Fruit fly (Drosophila melanogaster): ENCODE measurements around the gene Cpr65Ay.

Cpr65Ay gene

DNA sequence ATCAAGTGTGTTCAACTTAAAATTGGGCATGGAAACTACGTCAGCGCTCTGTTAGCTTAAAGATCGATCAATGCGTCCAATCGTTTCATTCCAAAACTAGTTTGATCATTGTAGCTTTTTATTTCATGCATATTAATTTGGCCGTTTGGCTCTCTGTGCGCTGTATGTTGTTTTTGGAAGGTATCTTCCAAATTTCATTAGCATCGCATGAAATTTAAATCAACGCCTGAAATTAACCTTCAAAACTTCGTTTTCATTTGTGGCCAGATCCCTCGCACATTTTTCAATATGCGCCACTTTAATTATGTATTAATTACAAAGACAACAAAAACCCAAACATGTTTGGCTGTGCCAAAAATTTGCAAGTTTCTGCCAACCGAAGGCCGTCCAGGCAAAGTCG, 19.8 kb downstream of the Cpr65Ay start:
- no peak for TF ChIP-seq grau (tag; optimal IDR thresholded peaks at IDR 0.05)
- peak; percentile 62 for TF ChIP-seq abd-A (tag; optimal IDR thresholded peaks at IDR 0.05)
- peak; percentile 76 for TF ChIP-seq vvl (GFP tag; IDR thresholded peaks at IDR 0.05)
- no peak for TF ChIP-seq tx (GFP tag; optimal IDR thresholded peaks at IDR 0.05)
- TF ChIP-seq Mrtf (GFP tag; IDR thresholded peaks at IDR 0.05): no peak
- TF ChIP-seq CG11696 (GFP tag; IDR thresholded peaks at IDR 0.05): no peak
- peak; percentile 79; the same call in 3 of the 4 replicates for TF ChIP-seq chinmo (GFP tag; IDR thresholded peaks at IDR 0.05; ENCODE audit: partially characterized antibody)
- TF ChIP-seq Hr51 (GFP tag; optimal IDR thresholded peaks at IDR 0.05): no peak
- TF ChIP-seq CG2129 (GFP tag; IDR thresholded peaks at IDR 0.05; ENCODE audit: partially characterized antibody): no peak
- TF ChIP-seq Ravus (GFP tag; IDR thresholded peaks at IDR 0.05): no peak
- no peak for TF ChIP-seq wek (GFP tag; optimal IDR thresholded peaks at IDR 0.05)
- no peak for TF ChIP-seq CG1647 (GFP tag; optimal IDR thresholded peaks at IDR 0.05)
- TF ChIP-seq eve (GFP tag; optimal IDR thresholded peaks at IDR 0.05): no peak
- TF ChIP-seq CG6791 (GFP tag; IDR thresholded peaks at IDR 0.05; ENCODE audit: partially characterized antibody): no peak
- no peak for TF ChIP-seq mam (GFP tag; optimal IDR thresholded peaks at IDR 0.05)
- TF ChIP-seq CG2678 (tag; optimal IDR thresholded peaks at IDR 0.05): no peak
- TF ChIP-seq sd (tag; optimal IDR thresholded peaks at IDR 0.05): peak; percentile 51
- TF ChIP-seq PHDP (tag; optimal IDR thresholded peaks at IDR 0.05): no peak
- TF ChIP-seq NC2α (GFP tag; optimal IDR thresholded peaks at IDR 0.05): no peak
- TF ChIP-seq pfk (GFP tag; optimal IDR thresholded peaks at IDR 0.05): no peak
- TF ChIP-seq CG14014 (GFP tag; IDR thresholded peaks at IDR 0.05): no peak
- no peak for TF ChIP-seq CG3407 (GFP tag; optimal IDR thresholded peaks at IDR 0.05)
- TF ChIP-seq rib (GFP tag; IDR thresholded peaks at IDR 0.05): peak; percentile 51; the same call in 1 of the 2 replicates
- TF ChIP-seq CG15011 (GFP tag; optimal IDR thresholded peaks at IDR 0.05): no peak
- TF ChIP-seq kni (GFP tag; optimal IDR thresholded peaks at IDR 0.05): no peak
- TF ChIP-seq CG4617 (GFP tag; optimal IDR thresholded peaks at IDR 0.05; ENCODE audit: borderline replicate concordance): no peak
- no peak for TF ChIP-seq CG18476 (GFP tag; optimal IDR thresholded peaks at IDR 0.05)
- no peak for TF ChIP-seq vfl (GFP tag; optimal IDR thresholded peaks at IDR 0.05)
- TF ChIP-seq yki (optimal IDR thresholded peaks at IDR 0.05): no peak

DNA sequence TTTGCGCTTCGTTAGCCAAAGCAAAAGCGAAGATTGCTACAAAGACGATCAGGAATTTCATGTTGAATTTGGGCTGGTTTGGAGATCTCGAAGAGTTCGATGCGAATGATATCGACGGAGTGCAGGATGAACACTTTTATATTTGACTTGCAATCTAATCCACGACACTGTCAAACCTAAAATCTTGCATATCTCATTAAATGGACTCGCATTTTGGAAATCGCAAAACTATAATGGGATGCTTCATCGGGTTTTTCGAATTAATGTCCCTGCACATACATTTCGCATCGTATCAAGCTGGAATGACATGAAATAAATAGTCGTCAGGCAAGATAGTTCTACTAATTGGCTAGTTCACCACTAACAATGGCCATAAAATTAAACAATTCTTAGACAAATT, 20.4 kb downstream of the Cpr65Ay start, which contains the start of gene Lcp65Ae:
Lcp65Ae (minus strand) TSS at position 101 of the 400 bp plus-strand sequence.
- TF ChIP-seq CG13123 (GFP tag; optimal IDR thresholded peaks at IDR 0.05) (no peak), CG17359 (tag; optimal IDR thresholded peaks at IDR 0.05) (no peak), Six4 (GFP tag; optimal IDR thresholded peaks at IDR 0.05) (no peak), Tbp (GFP tag; optimal IDR thresholded peaks at IDR 0.05) (no peak), CG10431 (GFP tag; optimal IDR thresholded peaks at IDR 0.05) (no peak), row (GFP tag; IDR thresholded peaks at IDR 0.05) (no peak)

DNA sequence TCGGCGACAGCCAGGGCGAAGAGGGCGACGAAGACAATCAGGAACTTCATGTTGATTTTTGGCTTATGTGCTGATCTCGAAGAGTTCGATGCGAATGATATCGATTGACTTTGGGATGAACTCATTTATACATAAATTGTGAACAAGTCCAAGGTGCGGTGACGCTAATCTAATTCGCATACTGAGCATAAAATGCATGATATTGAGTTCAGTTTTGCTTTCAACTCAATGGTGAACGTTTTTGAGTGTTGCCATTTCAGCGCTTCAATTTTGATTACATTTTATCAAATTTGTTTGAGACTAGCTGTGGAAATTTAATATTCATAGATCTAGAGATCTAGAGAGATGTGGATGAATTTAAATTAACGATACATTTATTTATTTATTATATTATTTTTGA, 21.7 kb downstream of the Cpr65Ay start, which contains the start of gene Lcp65Af:
Lcp65Af (minus strand) TSS at position 101 of the 400 bp plus-strand sequence.
- TF ChIP-seq CTCF (GFP tag; optimal IDR thresholded peaks at IDR 0.05): no peak
- TF ChIP-seq hkb (optimal IDR thresholded peaks at IDR 0.05): no peak
- TF ChIP-seq hkb (GFP tag; IDR thresholded peaks at IDR 0.05): no peak
- TF ChIP-seq ato (GFP tag; IDR thresholded peaks at IDR 0.05; ENCODE audit: partially characterized antibody): no peak
- no peak for TF ChIP-seq abd-A (tag; optimal IDR thresholded peaks at IDR 0.05)
- TF ChIP-seq CG7839 (tag; optimal IDR thresholded peaks at IDR 0.05): no peak
- no peak for TF ChIP-seq Side (GFP tag; optimal IDR thresholded peaks at IDR 0.05)
- TF ChIP-seq CG10431 (GFP tag; optimal IDR thresholded peaks at IDR 0.05): no peak
- no peak for TF ChIP-seq Poxn (GFP tag; IDR thresholded peaks at IDR 0.05)
- no peak for TF ChIP-seq B-H2 (GFP tag; optimal IDR thresholded peaks at IDR 0.05)
